Worm (Caenorhabditis elegans): ENCODE measurements around the gene nkb-3.
A peak's percentile ranks its signal among the peaks of the same experiment; 100 is the strongest.

The nkb-3 gene

DNA sequence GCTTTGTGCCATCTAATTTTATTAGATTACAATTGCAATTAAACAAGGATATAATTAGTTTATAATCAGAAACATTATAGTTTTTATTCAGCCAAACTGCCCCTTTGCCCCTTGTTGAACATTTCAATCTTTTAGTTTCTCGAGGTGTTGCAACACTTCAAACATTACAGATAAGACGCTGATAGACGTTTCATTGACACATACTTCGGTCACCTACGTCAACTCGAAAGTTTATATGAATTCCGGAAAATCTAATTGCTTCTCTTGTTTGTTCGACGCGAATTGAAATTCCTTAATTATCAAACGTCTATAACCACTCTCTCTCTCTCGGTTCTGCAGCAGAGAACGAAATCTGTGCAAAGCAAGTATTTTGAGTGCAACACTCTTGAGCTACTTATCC is 3.1 kb downstream of the nkb-3 start (continued):
- no peak for TF ChIP-seq T20F7.1 (GFP tag; optimal IDR thresholded peaks at IDR 0.05)
- 0 out of 2 replicates have a peak, but pooled peaks have one; percentile 32 for TF ChIP-seq php-3 (GFP tag; IDR thresholded peaks at IDR 0.05)
- no peak for TF ChIP-seq unc-130 (GFP tag; optimal IDR thresholded peaks at IDR 0.05)
- peak; percentile 47 for TF ChIP-seq nhr-28 (tag; optimal IDR thresholded peaks at IDR 0.05)
- peak; percentile 96 for TF ChIP-seq dmd-6 (GFP tag; IDR thresholded peaks at IDR 0.05)
- TF ChIP-seq vab-7 (GFP tag; IDR thresholded peaks at IDR 0.05), result no peak

DNA sequence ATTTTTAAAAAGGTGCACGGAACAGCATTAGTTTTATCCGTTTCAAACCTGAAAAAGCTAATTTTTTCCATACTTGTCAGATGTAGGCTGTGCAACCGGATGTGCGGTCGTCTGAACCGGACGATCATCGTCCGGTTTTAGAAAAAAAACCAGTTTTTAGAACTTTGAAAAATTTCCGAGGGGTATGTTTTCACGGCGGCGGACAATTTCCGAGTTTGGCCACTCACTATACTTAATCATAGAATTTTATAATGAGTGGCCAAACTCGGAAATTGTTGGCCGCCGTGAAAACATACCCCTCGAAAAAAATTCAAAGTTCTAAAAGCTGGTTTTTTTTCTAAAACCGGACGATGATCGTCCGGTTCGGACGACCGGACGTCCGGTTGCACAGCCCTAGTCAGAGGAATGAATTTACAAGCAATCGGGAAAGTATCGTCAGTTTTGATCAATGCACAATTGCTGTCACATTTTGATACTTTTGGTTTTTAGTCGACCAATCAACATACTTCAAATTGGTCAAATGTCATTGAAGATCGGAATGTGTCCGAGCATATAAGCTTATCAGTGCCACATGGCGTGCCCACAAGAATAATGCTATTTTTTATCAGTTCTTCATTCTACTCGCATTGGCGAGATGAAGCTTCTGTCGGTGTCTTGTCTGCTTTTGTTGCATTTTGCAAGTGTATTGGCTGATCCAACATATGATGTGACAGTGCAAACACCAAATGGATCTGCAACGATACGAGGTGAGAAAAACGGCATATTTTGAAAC is 10.5 kb downstream of the nkb-3 start, which contains the start of gene cest-13:
cest-13 (plus strand) TSS at position 562 of the 772 bp plus-strand sequence.
- TF ChIP-seq mdt-29 (GFP tag; IDR thresholded peaks at IDR 0.05) (no peak), nhr-76 (tag; optimal IDR thresholded peaks at IDR 0.05) (no peak), hif-1 (tag; optimal IDR thresholded peaks at IDR 0.05) (no peak), pqm-1 (tag; optimal IDR thresholded peaks at IDR 0.05) (peak; percentile 83), ZK546.5 (tag; optimal IDR thresholded peaks at IDR 0.05) (no peak), spr-1 (tag; optimal IDR thresholded peaks at IDR 0.05) (no peak), dve-1 (tag; optimal IDR thresholded peaks at IDR 0.05; ENCODE audit: insufficient read depth) (peak; percentile 61), lim-7 (GFP tag; IDR thresholded peaks at IDR 0.05) (no peak), nhr-111 (GFP tag; optimal IDR thresholded peaks at IDR 0.05) (no peak), dmd-6 (GFP tag; IDR thresholded peaks at IDR 0.05) (peak; percentile 98), Y105C5A.15 (GFP tag; IDR thresholded peaks at IDR 0.05) (no peak), zag-1 (tag; optimal IDR thresholded peaks at IDR 0.05) (no peak), lir-3 (tag; optimal IDR thresholded peaks at IDR 0.05) (no peak), unc-62 (GFP tag; optimal IDR thresholded peaks at IDR 0.05 in 1 of 2) (peak in 1 of 2 experiments; percentile 22), unc-62 (tag; optimal IDR thresholded peaks at IDR 0.05) (no peak), mxl-3 (GFP tag; optimal IDR thresholded peaks at IDR 0.05) (peak; percentile 72), nhr-28 (tag; optimal IDR thresholded peaks at IDR 0.05) (peak; percentile 60), ztf-11 (tag; optimal IDR thresholded peaks at IDR 0.05) (no peak), mdl-1 (tag; optimal IDR thresholded peaks at IDR 0.05) (no peak), ceh-32 (tag; optimal IDR thresholded peaks at IDR 0.05; ENCODE audit: poor library complexity) (no peak), F44E2.7 (GFP tag; IDR thresholded peaks at IDR 0.05) (no peak), D1046.2 (GFP tag; IDR thresholded peaks at IDR 0.05) (no peak), lin-1 (GFP tag; IDR thresholded peaks at IDR 0.05) (0 out of 2 replicates have a peak, but pooled peaks have one; percentile 43), ceh-82 (tag; optimal IDR thresholded peaks at IDR 0.05) (no peak), hlh-11 (tag; optimal IDR thresholded peaks at IDR 0.05) (peak; percentile 45), egl-27 (tag; optimal IDR thresholded peaks at IDR 0.05) (no peak), F26F4.8 (GFP tag; conservative IDR thresholded peaks at IDR 0.05) (no peak), snpc-1.2 (GFP tag; IDR thresholded peaks at IDR 0.05) (no peak), aha-1 (tag) (peak; percentile 39), set-16 (GFP tag; IDR thresholded peaks at IDR 0.05) (no peak), ama-1 (optimal IDR thresholded peaks at IDR 0.05) (no peak), nhr-41 (GFP tag; IDR thresholded peaks at IDR 0.05) (0 out of 2 replicates have a peak, but pooled peaks have one; percentile 31), lin-13 (GFP tag; optimal IDR thresholded peaks at IDR 0.05) (no peak), fkh-10 (GFP tag; optimal IDR thresholded peaks at IDR 0.05) (no peak), R02D3.7 (tag; optimal IDR thresholded peaks at IDR 0.05) (no peak), ceh-28 (tag; optimal IDR thresholded peaks at IDR 0.05) (no peak), hmg-1.1 (GFP tag; IDR thresholded peaks at IDR 0.05) (no peak), daf-16 (GFP tag; optimal IDR thresholded peaks at IDR 0.05) (no peak), daf-16 (tag; optimal IDR thresholded peaks at IDR 0.05) (peak; percentile 11), lin-29 (GFP tag; IDR thresholded peaks at IDR 0.05) (no peak), daf-12 (tag; optimal IDR thresholded peaks at IDR 0.05) (no peak), egl-43 (GFP tag; IDR thresholded peaks at IDR 0.05) (no peak)
